Worm (Caenorhabditis elegans) whole organism, L4/young adult: ENCODE measurements around the gene BE10.1.

Experiments
- W03F9.2 ChIP-seq: fragments of 150-350 bp; optimal IDR thresholded peaks from 2 replicates; lab custom pipeline; 2014; ENCODE audit warnings: missing biosample characterization, missing genetic modification characterization
- dao-5 ChIP-seq: sonication (generic microtip); optimal IDR thresholded peaks from 2 replicates; lab custom pipeline; 2016; ENCODE audit warnings: missing genotype, missing genetic modification characterization, moderate library complexity, missing compliant biosample characterization
- him-1 ChIP-seq: sonication (generic microtip); optimal IDR thresholded peaks from 2 replicates; lab custom pipeline; 2016; ENCODE audit warnings: missing genotype, missing genetic modification reagents, missing genetic modification characterization, missing compliant biosample characterization

- TF ChIP-seq dao-5 (tag; lab: Kevin White, UChicago) (no peak), W03F9.2 (no peak), him-1 (no peak)
These were observed 42.9 kb downstream of the BE10.1 start, which contains the start of gene Y111B2A.21 for ce11 chrIII:12746369-12746855.
